Worm (Caenorhabditis elegans) whole organism, L2 larva: Measurements from ENCODE around the gene flp-21.

Experiments
- F13H6.1 ChIP-seq: sonication (generic microtip); optimal IDR thresholded peaks from 2 replicates; lab custom pipeline; 2016; ENCODE audit warnings: missing genetic modification characterization, missing compliant biosample characterization
- Y55F3AM.14 ChIP-seq: fragments of 200-800 bp; sonication (Bioruptor generic); optimal IDR thresholded peaks from 2 replicates; lab custom pipeline; 2018; ENCODE audit warnings: mild to moderate bottlenecking, missing genetic modification characterization, missing compliant biosample characterization
- ZK546.5 ChIP-seq: sonication (generic microtip); optimal IDR thresholded peaks from 2 replicates; lab custom pipeline; 2017; ENCODE audit warnings: missing biosample characterization, missing genetic modification characterization
- alr-1 ChIP-seq: fragments of 150-350 bp; optimal IDR thresholded peaks from 2 replicates; lab custom pipeline; 2014; ENCODE audit warnings: missing biosample characterization, missing genetic modification characterization
- ama-1 ChIP-seq: fragments of 150-350 bp; optimal IDR thresholded peaks from 2 replicates; lab custom pipeline; 2018; ENCODE audit warnings: inconsistent platforms
- ceh-16 ChIP-seq: fragments of 150-350 bp; optimal IDR thresholded peaks from 2 replicates; lab custom pipeline; 2014; ENCODE audit warnings: missing biosample characterization, missing genetic modification characterization
- ceh-82 ChIP-seq: fragments of 150-350 bp; optimal IDR thresholded peaks from 2 replicates; lab custom pipeline; 2014; ENCODE audit warnings: missing biosample characterization, missing genetic modification characterization
- egl-27 ChIP-seq: sonication (generic microtip); optimal IDR thresholded peaks from 3 replicates; lab custom pipeline; 2017; ENCODE audit warnings: missing biosample characterization, missing genetic modification reagents, missing genetic modification characterization
- elt-1 ChIP-seq: fragments of 150-350 bp; optimal IDR thresholded peaks from 2 replicates; lab custom pipeline; 2014; ENCODE audit warnings: missing biosample characterization, missing genetic modification characterization
- elt-3 ChIP-seq: sonication (generic microtip); optimal IDR thresholded peaks from 2 replicates; lab custom pipeline; 2017; ENCODE audit warnings: missing biosample characterization, missing genetic modification characterization
- fos-1 ChIP-seq: fragments of 150-350 bp; optimal IDR thresholded peaks from 2 replicates; lab custom pipeline; 2014; ENCODE audit warnings: missing biosample characterization, missing genetic modification characterization
- lin-13 ChIP-seq: fragments of 150-350 bp; optimal IDR thresholded peaks from 2 replicates; lab custom pipeline; 2014; ENCODE audit warnings: missing biosample characterization, missing genetic modification reagents, missing genetic modification characterization
- lin-39 ChIP-seq: fragments of 150-350 bp; optimal IDR thresholded peaks from 2 replicates; lab custom pipeline; 2014; ENCODE audit warnings: missing biosample characterization, missing genetic modification reagents, missing genetic modification characterization
- mdl-1 ChIP-seq, 2 experiments: fragments of 150-350 bp in 1 of 2; sonication (generic microtip) in 1 of 2; optimal IDR thresholded peaks; 2 replicates each; lab custom pipeline; 2017; ENCODE audit warnings: missing biosample characterization in 2 of 2, missing genetic modification characterization in 2 of 2
- nhr-10 ChIP-seq: sonication (generic microtip); optimal IDR thresholded peaks from 2 replicates; lab custom pipeline; 2017; ENCODE audit warnings: missing biosample characterization, missing genetic modification characterization
- nhr-11 ChIP-seq: fragments of 150-350 bp; optimal IDR thresholded peaks from 2 replicates; lab custom pipeline; 2014; ENCODE audit warnings: missing biosample characterization, missing genetic modification characterization
- nhr-12 ChIP-seq: fragments of 150-350 bp; optimal IDR thresholded peaks from 2 replicates; lab custom pipeline; 2014; ENCODE audit warnings: missing biosample characterization, missing genetic modification characterization
- nhr-129 ChIP-seq: fragments of 150-350 bp; optimal IDR thresholded peaks from 2 replicates; lab custom pipeline; 2014; ENCODE audit warnings: missing biosample characterization, missing genetic modification characterization
- nhr-21 ChIP-seq: fragments of 150-350 bp; optimal IDR thresholded peaks from 2 replicates; lab custom pipeline; 2014; ENCODE audit warnings: missing biosample characterization, missing genetic modification characterization
- nhr-23 ChIP-seq: fragments of 150-350 bp; optimal IDR thresholded peaks from 2 replicates; lab custom pipeline; 2014; ENCODE audit warnings: missing biosample characterization, missing genetic modification reagents, missing genetic modification characterization
- nhr-25 ChIP-seq: fragments of 150-350 bp; sonication (generic microtip); optimal IDR thresholded peaks from 3 replicates; lab custom pipeline; 2014; ENCODE audit warnings: missing biosample characterization, missing genetic modification characterization
- sem-4 ChIP-seq: fragments of 150-350 bp; optimal IDR thresholded peaks from 2 replicates; lab custom pipeline; 2014; ENCODE audit warnings: missing biosample characterization, missing genetic modification reagents, missing genetic modification characterization
- skn-1 ChIP-seq: sonication (generic microtip); optimal IDR thresholded peaks from 2 replicates; lab custom pipeline; 2017; ENCODE audit warnings: missing biosample characterization, missing genetic modification characterization
- sma-9 ChIP-seq, 2 experiments: fragments of 150-350 bp in 1 of 2; sonication (generic microtip) in 1 of 2; optimal IDR thresholded peaks; 2 replicates each; lab custom pipeline; 2014 to 2016; ENCODE audit warnings: missing genetic modification characterization in 2 of 2, mild to moderate bottlenecking in 1 of 2, missing biosample characterization in 1 of 2, missing compliant biosample characterization in 1 of 2, missing genetic modification reagents in 1 of 2, moderate library complexity in 1 of 2
- snpc-4 ChIP-seq: fragments of 150-350 bp; optimal IDR thresholded peaks from 2 replicates; lab custom pipeline; 2014; ENCODE audit warnings: missing biosample characterization, missing genetic modification characterization
- unc-39 ChIP-seq: fragments of 150-350 bp; optimal IDR thresholded peaks from 2 replicates; lab custom pipeline; 2014; ENCODE audit warnings: missing biosample characterization, missing genetic modification characterization
- unc-55 ChIP-seq: fragments of 150-350 bp; sonication (generic microtip); optimal IDR thresholded peaks from 3 replicates; lab custom pipeline; 2014; ENCODE audit warnings: missing biosample characterization, missing genetic modification reagents, missing genetic modification characterization
- zag-1 ChIP-seq: fragments of 150-350 bp; optimal IDR thresholded peaks from 2 replicates; lab custom pipeline; 2014; ENCODE audit warnings: missing biosample characterization, missing genetic modification characterization
- ztf-1 ChIP-seq: fragments of 200-800 bp; sonication (Bioruptor generic); conservative IDR thresholded peaks from 2 replicates; pipeline ENCODE4 v1.3.6; 2022; ENCODE audit warnings: missing genetic modification characterization, missing compliant biosample characterization
- ztf-11 ChIP-seq: sonication (generic microtip); optimal IDR thresholded peaks from 2 replicates; lab custom pipeline; 2017; ENCODE audit warnings: missing biosample characterization, missing genetic modification characterization
- ztf-4 ChIP-seq: fragments of 150-350 bp; optimal IDR thresholded peaks from 2 replicates; lab custom pipeline; 2014; ENCODE audit warnings: missing biosample characterization, missing genetic modification characterization

The flp-21 gene

DNA sequence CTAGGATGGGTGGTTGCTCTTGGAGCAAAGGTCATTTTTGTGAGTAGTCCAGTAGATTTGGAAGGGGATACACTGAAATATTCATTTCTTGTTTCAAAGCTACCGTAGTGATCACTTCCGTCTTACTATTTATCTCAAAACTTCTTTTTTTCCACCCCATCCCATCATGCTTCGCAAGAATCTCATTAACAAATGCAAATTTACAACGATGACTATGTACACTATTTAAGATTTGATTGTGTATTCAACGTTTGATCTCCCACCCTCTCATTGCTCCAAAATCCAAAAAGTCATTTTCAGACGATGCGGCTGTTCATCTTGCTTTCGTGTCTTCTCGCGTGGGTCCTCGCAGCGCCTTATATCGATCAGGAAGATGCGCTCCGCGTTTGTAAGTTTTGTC, at the start of gene flp-21:
TSS of gene flp-21 (plus strand) at position 301 of the 400 bp plus-strand sequence.
- TF ChIP-seq unc-39 (tag; lab: Kevin White, UChicago) (no peak), nhr-10 (tag; lab: Kevin White, UChicago) (no peak), elt-3 (tag; lab: Kevin White, UChicago) (no peak), F13H6.1 (no peak), sem-4 (tag; lab: Kevin White, UChicago) (no peak), ztf-11 (tag; lab: Kevin White, UChicago) (no peak), nhr-21 (no peak), snpc-4 (tag; lab: Kevin White, UChicago) (no peak), nhr-25 (tag; lab: Kevin White, UChicago) (no peak), zag-1 (tag; lab: Kevin White, UChicago) (no peak), lin-39 (tag; lab: Kevin White, UChicago) (no peak), mdl-1 (tag; optimal IDR thresholded peaks at IDR 0.05; lab: Kevin White, UChicago) (no peak), ceh-82 (tag; lab: Kevin White, UChicago) (no peak), nhr-12 (tag; lab: Kevin White, UChicago) (no peak)

DNA sequence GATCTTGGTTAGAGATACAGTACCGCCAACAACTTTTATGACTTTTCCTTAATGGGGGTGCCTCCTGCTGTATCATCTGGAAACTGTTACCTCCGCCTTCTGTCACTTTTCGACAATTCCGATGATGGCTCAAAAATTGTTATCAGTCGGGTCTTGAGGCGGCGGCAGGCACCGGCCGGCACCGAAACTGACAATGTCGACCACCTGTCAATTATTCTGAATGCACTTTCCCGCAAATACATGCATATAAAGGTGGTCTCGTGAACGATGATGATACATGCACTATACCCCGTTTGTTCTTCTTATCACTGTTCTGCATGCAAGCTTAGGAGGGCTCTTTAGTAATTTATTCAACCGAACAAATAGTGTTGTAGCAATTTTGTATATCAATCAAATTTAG, 49.1 kb upstream of the flp-21 start:
- TF ChIP-seq fos-1 (tag; lab: Kevin White, UChicago) (peak; percentile 84), F13H6.1 (no peak), alr-1 (tag; lab: Kevin White, UChicago) (no peak), elt-3 (tag; lab: Kevin White, UChicago) (no peak), ama-1 (lab: Kevin White, UChicago) (no peak), sma-9 (GFP tag; optimal IDR thresholded peaks at IDR 0.05; lab: Kevin White, UChicago) (peak; percentile 40), sma-9 (tag; optimal IDR thresholded peaks at IDR 0.05; lab: Kevin White, UChicago) (no peak)

DNA sequence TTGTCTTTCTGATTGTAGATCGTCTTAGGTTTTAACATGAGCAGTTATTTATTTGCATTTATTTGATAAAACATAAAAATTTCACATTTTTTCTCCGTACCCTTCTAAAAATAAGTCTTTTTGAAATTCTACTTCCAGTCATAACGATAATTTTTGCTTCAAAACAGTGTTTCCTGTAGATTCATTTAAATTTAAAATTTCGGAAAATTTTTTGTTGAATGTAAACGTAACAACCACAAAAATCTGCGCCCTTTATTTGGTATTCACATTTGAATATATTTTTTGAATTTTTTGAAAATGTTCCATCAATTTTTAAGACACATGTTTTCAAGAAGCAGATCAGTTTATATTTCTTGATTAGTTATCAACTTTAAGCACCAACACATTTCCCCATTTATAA, 47.8 kb upstream of the flp-21 start:
- TF ChIP-seq sem-4 (tag; lab: Kevin White, UChicago) (no peak), nhr-11 (tag; lab: Kevin White, UChicago) (no peak), ceh-16 (tag; lab: Kevin White, UChicago) (no peak)

DNA sequence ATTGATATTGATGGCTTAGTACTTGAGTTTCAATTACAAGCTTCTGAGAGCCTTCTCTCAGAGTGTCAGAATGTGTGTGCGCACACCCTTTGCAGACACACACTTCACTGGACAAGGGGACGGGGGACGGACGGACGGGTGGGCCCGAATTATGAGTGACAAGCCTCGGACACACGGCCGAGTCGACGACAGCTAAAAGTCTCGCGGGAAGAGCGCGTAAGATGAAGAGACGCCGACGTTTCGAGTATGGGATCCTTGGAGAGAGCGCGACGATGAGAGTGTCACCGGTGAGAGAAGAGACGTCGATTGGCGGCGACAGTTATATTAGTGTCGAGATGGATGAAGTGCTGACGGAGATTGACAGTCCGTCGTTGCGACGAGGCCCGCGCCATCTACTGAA, 47.3 kb upstream of the flp-21 start:
- TF ChIP-seq lin-39 (tag; lab: Kevin White, UChicago) (no peak), F13H6.1 (peak; percentile 14), nhr-23 (tag; lab: Kevin White, UChicago) (no peak), Y55F3AM.14 (no peak), ZK546.5 (tag; lab: Kevin White, UChicago) (no peak), unc-55 (peak; percentile 1), ztf-4 (tag; lab: Kevin White, UChicago) (no peak), nhr-21 (no peak), sma-9 (GFP tag; optimal IDR thresholded peaks at IDR 0.05; lab: Kevin White, UChicago) (peak; percentile 7), sma-9 (tag; optimal IDR thresholded peaks at IDR 0.05; lab: Kevin White, UChicago) (no peak)

DNA sequence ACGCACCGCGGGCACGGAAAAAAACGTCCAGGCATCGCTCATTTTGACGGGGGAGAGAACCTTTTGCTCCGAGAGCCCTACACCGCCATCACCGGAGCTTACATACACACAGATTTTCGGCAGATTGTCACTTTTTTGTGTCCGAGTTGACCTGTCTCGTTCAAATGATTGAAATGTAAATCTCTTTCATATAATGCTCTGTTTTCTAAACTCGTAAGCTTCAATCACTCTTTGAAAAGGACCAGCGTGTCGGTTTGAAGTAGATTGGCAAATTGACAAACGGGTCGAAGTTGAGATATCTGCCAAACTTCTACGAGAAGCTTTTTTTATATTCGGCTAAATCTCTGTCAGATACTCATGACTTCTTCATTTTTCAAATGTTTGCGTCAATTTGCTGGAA, 46.0 kb upstream of the flp-21 start:
- no peak for TF ChIP-seq ceh-16 (tag; lab: Kevin White, UChicago)
- no peak for TF ChIP-seq egl-27 (tag; lab: Kevin White, UChicago)
- no peak for TF ChIP-seq unc-39 (tag; lab: Kevin White, UChicago)
- TF ChIP-seq ztf-4 (tag; lab: Kevin White, UChicago) = no peak
- no peak for TF ChIP-seq skn-1 (tag; lab: Kevin White, UChicago)
- TF ChIP-seq elt-3 (tag; lab: Kevin White, UChicago) = no peak
- no peak for TF ChIP-seq nhr-25 (tag; lab: Kevin White, UChicago)
- TF ChIP-seq fos-1 (tag; lab: Kevin White, UChicago) = no peak
- TF ChIP-seq alr-1 (tag; lab: Kevin White, UChicago) = no peak
- TF ChIP-seq snpc-4 (tag; lab: Kevin White, UChicago) = no peak
- TF ChIP-seq elt-1 (tag; lab: Kevin White, UChicago) = no peak
- TF ChIP-seq lin-13 (GFP tag; lab: Kevin White, UChicago) = no peak
- TF ChIP-seq nhr-23 (tag; lab: Kevin White, UChicago) = no peak
- TF ChIP-seq ztf-1 (GFP tag; lab: Robert Waterston, UW) = no peak
- no peak for TF ChIP-seq nhr-21
- TF ChIP-seq nhr-129 (tag; lab: Kevin White, UChicago) = no peak
- TF ChIP-seq, all 48 proteins: peak for 0
